Worm (Caenorhabditis elegans) whole organism, mixed stage, embryonic: ENCODE data around the gene let-4.

Experiments used
- M03D4.4 ChIP-seq: sonication (generic microtip); optimal IDR thresholded peaks from 2 replicates; lab custom pipeline; 2017; ENCODE audit warnings: mild to moderate bottlenecking, missing genetic modification characterization, missing compliant biosample characterization
- bed-3 ChIP-seq: fragments of 200-800 bp; sonication (Bioruptor generic); optimal IDR thresholded peaks from 3 replicates; lab custom pipeline; 2018; ENCODE audit warnings: mild to moderate bottlenecking, missing genetic modification characterization, moderate library complexity, missing compliant biosample characterization
- blmp-1 ChIP-seq: fragments of 150-350 bp; optimal IDR thresholded peaks from 2 replicates; lab custom pipeline; 2014; ENCODE audit warnings: missing biosample characterization, missing genetic modification characterization
- ceh-39 ChIP-seq: fragments of 150-350 bp; optimal IDR thresholded peaks from 2 replicates; lab custom pipeline; 2014; ENCODE audit warnings: missing biosample characterization, missing genetic modification characterization
- ceh-43 ChIP-seq: fragments of 200-800 bp; sonication (Bioruptor generic); optimal IDR thresholded peaks from 2 replicates; lab custom pipeline; 2018; ENCODE audit warnings: mild to moderate bottlenecking, missing genetic modification characterization, moderate library complexity, missing compliant biosample characterization
- ceh-83 ChIP-seq: fragments of 200-800 bp; sonication (Bioruptor generic); optimal IDR thresholded peaks from 2 replicates; lab custom pipeline; 2018; ENCODE audit warnings: mild to moderate bottlenecking, missing genetic modification characterization, missing compliant biosample characterization
- ces-1 ChIP-seq: fragments of 150-350 bp; optimal IDR thresholded peaks from 2 replicates; lab custom pipeline; 2014; ENCODE audit warnings: missing biosample characterization, missing genetic modification reagents, missing genetic modification characterization
- cnd-1 ChIP-seq: fragments of 200-800 bp; sonication (Bioruptor generic); optimal IDR thresholded peaks from 2 replicates; lab custom pipeline; 2018; ENCODE audit warnings: mild to moderate bottlenecking, missing genetic modification characterization, missing compliant biosample characterization
- drap-1 ChIP-seq: fragments of 200-800 bp; sonication (Bioruptor generic); optimal IDR thresholded peaks from 3 replicates; lab custom pipeline; 2018; ENCODE audit warnings: mild to moderate bottlenecking, missing genetic modification characterization, missing compliant biosample characterization
- elt-1 ChIP-seq: sonication (generic microtip); optimal IDR thresholded peaks from 2 replicates; lab custom pipeline; 2017; ENCODE audit warnings: missing genetic modification characterization, mild to moderate bottlenecking, missing compliant biosample characterization, antibody characterized with exemption, moderate library complexity, borderline replicate concordance; ENCODE audit not compliant: insufficient read depth
- elt-3 ChIP-seq: fragments of 150-350 bp; optimal IDR thresholded peaks from 2 replicates; lab custom pipeline; 2014; ENCODE audit warnings: missing biosample characterization, missing genetic modification characterization
- flh-1 ChIP-seq: fragments of 200-800 bp; sonication (Bioruptor generic); optimal IDR thresholded peaks from 2 replicates; lab custom pipeline; 2018; ENCODE audit warnings: mild to moderate bottlenecking, missing genetic modification characterization, moderate library complexity, missing compliant biosample characterization
- ham-2 ChIP-seq: fragments of 200-800 bp; sonication (Bioruptor generic); optimal IDR thresholded peaks from 2 replicates; lab custom pipeline; 2018; ENCODE audit warnings: mild to moderate bottlenecking, missing genetic modification characterization, missing compliant biosample characterization
- hlh-1 ChIP-seq: fragments of 150-350 bp; optimal IDR thresholded peaks from 2 replicates; lab custom pipeline; 2014; ENCODE audit warnings: missing biosample characterization, missing genetic modification reagents, missing genetic modification characterization
- lin-13 ChIP-seq: fragments of 150-350 bp; optimal IDR thresholded peaks from 2 replicates; lab custom pipeline; 2014; ENCODE audit warnings: missing biosample characterization, missing genetic modification characterization
- lin-32 ChIP-seq: fragments of 200-800 bp; sonication (Bioruptor generic); optimal IDR thresholded peaks from 2 replicates; lab custom pipeline; 2018; ENCODE audit warnings: mild to moderate bottlenecking, missing genetic modification characterization, missing compliant biosample characterization
- lsy-2 ChIP-seq: fragments of 150-350 bp; optimal IDR thresholded peaks from 2 replicates; lab custom pipeline; 2014; ENCODE audit warnings: missing biosample characterization, missing genetic modification characterization
- mab-5 ChIP-seq: fragments of 150-350 bp; optimal IDR thresholded peaks from 2 replicates; lab custom pipeline; 2014; ENCODE audit warnings: missing biosample characterization, missing genetic modification characterization
- mep-1 ChIP-seq: fragments of 150-350 bp; optimal IDR thresholded peaks from 2 replicates; lab custom pipeline; 2017; ENCODE audit warnings: missing biosample characterization, missing genetic modification reagents, missing genetic modification characterization, inconsistent platforms
- mls-2 ChIP-seq: sonication (generic microtip); optimal IDR thresholded peaks from 2 replicates; lab custom pipeline; 2016; ENCODE audit warnings: mild to moderate bottlenecking, missing genetic modification characterization, moderate library complexity, missing compliant biosample characterization
- nhr-12 ChIP-seq: fragments of 150-350 bp; optimal IDR thresholded peaks from 2 replicates; lab custom pipeline; 2014; ENCODE audit warnings: missing biosample characterization, missing genetic modification characterization
- nhr-2 ChIP-seq: fragments of 150-350 bp; optimal IDR thresholded peaks from 2 replicates; lab custom pipeline; 2014; ENCODE audit warnings: missing biosample characterization, missing genetic modification characterization
- nhr-237 ChIP-seq: fragments of 150-350 bp; optimal IDR thresholded peaks from 2 replicates; lab custom pipeline; 2014; ENCODE audit warnings: missing biosample characterization, missing genetic modification characterization
- nhr-28 ChIP-seq: fragments of 150-350 bp; optimal IDR thresholded peaks from 2 replicates; lab custom pipeline; 2014; ENCODE audit warnings: missing biosample characterization, missing genetic modification characterization
- nhr-76 ChIP-seq: sonication (generic microtip); optimal IDR thresholded peaks from 2 replicates; lab custom pipeline; 2017; ENCODE audit warnings: missing biosample characterization, missing genetic modification characterization
- pha-4 ChIP-seq: fragments of 150-350 bp; optimal IDR thresholded peaks from 2 replicates; lab custom pipeline; 2018; ENCODE audit warnings: missing biosample characterization, missing genetic modification reagents, missing genetic modification characterization
- sem-2 ChIP-seq: fragments of 200-800 bp; sonication (Bioruptor generic); optimal IDR thresholded peaks from 2 replicates; lab custom pipeline; 2018; ENCODE audit warnings: mild to moderate bottlenecking, missing genetic modification characterization, missing compliant biosample characterization
- snpc-4 ChIP-seq: fragments of 150-350 bp; optimal IDR thresholded peaks from 2 replicates; lab custom pipeline; 2014; ENCODE audit warnings: missing biosample characterization, missing genetic modification characterization
- sptf-1 ChIP-seq: sonication (generic microtip); optimal IDR thresholded peaks from 2 replicates; lab custom pipeline; 2017; ENCODE audit warnings: mild to moderate bottlenecking, missing genetic modification characterization, moderate library complexity, missing compliant biosample characterization
- tbx-8 ChIP-seq: fragments of 200-800 bp; sonication (Bioruptor generic); optimal IDR thresholded peaks from 2 replicates; lab custom pipeline; 2018; ENCODE audit warnings: mild to moderate bottlenecking, missing genetic modification characterization, moderate library complexity, missing compliant biosample characterization
- unc-120 ChIP-seq: sonication (generic microtip); optimal IDR thresholded peaks from 2 replicates; lab custom pipeline; 2017; ENCODE audit warnings: missing genetic modification characterization, missing compliant biosample characterization; ENCODE audit not compliant: poor library complexity, severe bottlenecking
- unc-39 ChIP-seq: fragments of 150-350 bp; optimal IDR thresholded peaks from 2 replicates; lab custom pipeline; 2014; ENCODE audit warnings: missing biosample characterization, missing genetic modification characterization
- unc-62 ChIP-seq: fragments of 150-350 bp; optimal IDR thresholded peaks from 2 replicates; lab custom pipeline; 2014; ENCODE audit warnings: missing biosample characterization, missing genetic modification reagents, missing genetic modification characterization
- zip-8 ChIP-seq: fragments of 150-350 bp; optimal IDR thresholded peaks from 2 replicates; lab custom pipeline; 2014; ENCODE audit warnings: missing biosample characterization, missing genetic modification characterization
- ztf-11 ChIP-seq: fragments of 150-350 bp; optimal IDR thresholded peaks from 2 replicates; lab custom pipeline; 2014; ENCODE audit warnings: missing biosample characterization, missing genetic modification characterization

Gene let-4

DNA sequence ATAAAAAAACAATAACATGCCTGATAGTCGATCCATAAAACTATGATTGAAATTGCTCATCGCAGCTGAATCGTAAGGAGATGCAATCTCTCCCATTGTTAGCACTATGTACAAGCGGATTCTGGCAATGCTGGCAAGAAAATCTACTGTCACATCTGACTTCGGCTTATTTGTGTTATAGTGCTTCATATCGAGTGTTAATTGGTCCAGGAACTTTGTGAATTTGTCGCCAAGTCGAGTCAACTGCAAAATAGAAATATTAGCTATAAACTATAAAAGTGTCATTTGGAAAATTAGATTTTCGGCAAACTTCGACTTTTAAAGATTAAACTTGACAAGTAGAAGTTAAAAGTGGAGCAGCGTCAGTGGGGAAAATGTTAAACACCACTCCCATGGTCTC, 6.6 kb downstream of the let-4 start:
- TF ChIP-seq tbx-8 (GFP tag; lab: Kevin White, UChicago) (no peak), unc-62 (no peak), zip-8 (tag; lab: Kevin White, UChicago) (no peak)

DNA sequence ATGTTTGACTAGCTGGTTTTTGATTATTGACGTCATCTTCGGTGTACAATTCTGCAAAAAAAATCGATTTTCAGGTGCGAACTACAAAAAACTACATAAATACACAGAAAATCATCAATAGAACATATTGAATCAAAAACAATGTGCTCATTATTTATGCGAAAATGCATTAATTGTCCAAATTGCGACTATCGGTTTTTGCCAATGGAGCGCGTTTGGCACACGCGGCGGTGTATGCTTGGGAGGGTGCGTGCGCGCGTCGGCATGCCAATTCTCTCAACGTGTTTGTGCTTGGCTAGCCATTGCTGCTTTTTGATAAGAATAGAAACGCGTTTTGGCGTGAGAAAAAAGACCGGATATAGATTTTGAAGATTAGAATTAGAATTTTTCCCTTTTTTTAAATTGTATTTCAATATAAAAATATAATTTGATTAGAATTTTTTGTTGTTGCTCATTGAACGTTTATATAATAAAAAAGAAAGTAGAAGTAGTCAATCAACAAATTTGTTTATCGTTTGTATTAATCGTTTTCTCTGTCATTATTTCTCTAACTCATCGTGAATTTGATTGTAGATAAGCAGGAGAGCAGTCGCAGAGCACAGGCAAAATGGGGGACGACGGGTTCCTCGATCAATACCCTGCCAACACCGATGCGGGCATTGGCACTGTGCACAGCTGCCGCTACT, 11.5 kb downstream of the let-4 start, which contains the start of the genes C44H4.4 and tap-1:
C44H4.4 (minus strand) TSS at position 51 of the 686 bp plus-strand sequence.
tap-1 (plus strand) TSS at position 574 of the 686 bp plus-strand sequence.
- TF ChIP-seq flh-1 (GFP tag; lab: Kevin White, UChicago) (no peak), ceh-83 (GFP tag; lab: Kevin White, UChicago) (no peak), pha-4 (no peak), blmp-1 (tag; lab: Kevin White, UChicago) (no peak), nhr-237 (tag; lab: Kevin White, UChicago) (no peak), lin-32 (no peak), ztf-11 (no peak), ham-2 (GFP tag; lab: Kevin White, UChicago) (peak; percentile 17), lsy-2 (tag; lab: Kevin White, UChicago) (no peak), mls-2 (no peak), unc-39 (tag; lab: Kevin White, UChicago) (no peak), sptf-1 (tag; lab: Kevin White, UChicago) (no peak), M03D4.4 (tag; lab: Kevin White, UChicago) (no peak), hlh-1 (tag; lab: Kevin White, UChicago) (no peak), drap-1 (GFP tag; lab: Kevin White, UChicago) (no peak), unc-62 (no peak), zip-8 (tag; lab: Kevin White, UChicago) (no peak), elt-3 (tag; lab: Kevin White, UChicago) (no peak), sem-2 (GFP tag; lab: Kevin White, UChicago) (no peak), unc-120 (no peak), ces-1 (GFP tag; lab: Kevin White, UChicago) (peak; percentile 65), nhr-2 (tag; lab: Kevin White, UChicago) (no peak), ceh-39 (peak; percentile 65), nhr-12 (no peak), elt-1 (tag; lab: Kevin White, UChicago) (no peak), bed-3 (GFP tag; lab: Kevin White, UChicago) (no peak), ceh-43 (no peak), snpc-4 (tag; lab: Kevin White, UChicago) (no peak), lin-13 (no peak), nhr-28 (tag; lab: Kevin White, UChicago) (no peak), mep-1 (tag; lab: Kevin White, UChicago) (peak; percentile 66), nhr-76 (tag; lab: Kevin White, UChicago) (no peak), tbx-8 (GFP tag; lab: Kevin White, UChicago) (no peak), cnd-1 (tag; lab: Kevin White, UChicago) (no peak), mab-5 (tag; lab: Kevin White, UChicago) (no peak)

DNA sequence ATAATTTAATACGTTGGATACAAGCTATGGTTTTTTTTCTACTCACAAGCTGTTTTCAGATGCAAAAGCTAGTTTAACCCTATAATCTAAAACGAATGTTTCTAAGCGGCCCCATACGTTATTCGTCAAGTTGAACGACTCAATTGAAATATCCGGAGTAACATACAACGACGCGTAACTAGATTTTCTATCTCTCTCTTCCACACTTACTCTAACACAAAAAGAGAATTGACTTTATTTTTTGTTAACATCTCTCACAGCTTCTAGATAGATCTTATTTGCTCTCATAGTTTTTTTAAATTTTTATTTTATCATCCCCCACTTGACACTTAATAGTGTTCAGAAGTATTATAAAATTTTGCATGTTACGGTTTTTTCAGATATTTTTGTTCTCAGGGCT, 15.5 kb downstream of the let-4 start:
- no peak for TF ChIP-seq tbx-8 (GFP tag; lab: Kevin White, UChicago)
- TF ChIP-seq ces-1 (GFP tag; lab: Kevin White, UChicago), result peak; percentile 95
- TF ChIP-seq, all 35 proteins: peak for 1

DNA sequence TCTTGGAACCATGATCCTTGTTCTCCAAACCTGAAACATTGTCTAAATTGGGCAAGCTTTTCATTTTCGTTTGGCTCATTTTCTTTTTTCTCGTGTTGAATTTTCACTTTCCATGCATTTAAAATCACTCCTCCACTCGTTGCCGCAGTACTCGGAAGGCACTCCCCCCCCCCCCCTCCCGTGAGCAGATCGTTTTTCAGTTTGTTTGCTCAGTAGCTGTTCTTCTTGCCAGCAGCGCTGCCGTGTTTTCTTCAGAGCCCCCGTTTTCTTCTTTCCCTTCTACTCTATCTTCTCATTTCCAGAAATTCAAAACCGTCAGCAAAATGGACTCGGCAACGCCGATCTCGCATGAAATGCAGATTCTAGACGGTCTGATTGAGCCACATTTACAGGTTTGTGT, 17.1 kb downstream of the let-4 start, which contains the start of gene C44H4.8:
C44H4.8 (plus strand) TSS at position 301 of the 400 bp plus-strand sequence.
- TF ChIP-seq unc-62, result no peak
- TF ChIP-seq ham-2 (GFP tag; lab: Kevin White, UChicago), result no peak
- no peak for TF ChIP-seq ces-1 (GFP tag; lab: Kevin White, UChicago)
- no peak for TF ChIP-seq nhr-2 (tag; lab: Kevin White, UChicago)
- no peak for TF ChIP-seq elt-3 (tag; lab: Kevin White, UChicago)
- no peak for TF ChIP-seq nhr-237 (tag; lab: Kevin White, UChicago)
- TF ChIP-seq unc-39 (tag; lab: Kevin White, UChicago), result no peak
